Worm (Caenorhabditis elegans): ENCODE data around the gene math-19.

- TF ChIP-seq ama-1 (optimal IDR thresholded peaks at IDR 0.05) (no peak), ceh-13 (GFP tag; optimal IDR thresholded peaks at IDR 0.05) (no peak), flt-1 (GFP tag; IDR thresholded peaks at IDR 0.05) (no peak), B0310.2 (tag; optimal IDR thresholded peaks at IDR 0.05) (no peak), hmbx-1 (tag; optimal IDR thresholded peaks at IDR 0.05) (no peak), tbx-37 (GFP tag; conservative IDR thresholded peaks at IDR 0.05) (no peak), aly-1 (tag; optimal IDR thresholded peaks at IDR 0.05) (no peak), ceh-36 (tag; optimal IDR thresholded peaks at IDR 0.05) (no peak), ets-7 (tag; optimal IDR thresholded peaks at IDR 0.05) (no peak), tra-4 (tag; optimal IDR thresholded peaks at IDR 0.05) (no peak), tbx-11 (GFP tag; IDR thresholded peaks at IDR 0.05) (no peak), hmg-4 (GFP tag; optimal IDR thresholded peaks at IDR 0.05) (no peak), scrt-1 (GFP tag; IDR thresholded peaks at IDR 0.05) (no peak)
These were observed 11.7 kb upstream of the math-19 start, which contains the start of gene Y16E11A.4 for ce11 chrII:1986979-1987378.

Data from whole organism, early embryonic.